Worm (Caenorhabditis elegans): ENCODE data around the gene ugt-1.

DNA sequence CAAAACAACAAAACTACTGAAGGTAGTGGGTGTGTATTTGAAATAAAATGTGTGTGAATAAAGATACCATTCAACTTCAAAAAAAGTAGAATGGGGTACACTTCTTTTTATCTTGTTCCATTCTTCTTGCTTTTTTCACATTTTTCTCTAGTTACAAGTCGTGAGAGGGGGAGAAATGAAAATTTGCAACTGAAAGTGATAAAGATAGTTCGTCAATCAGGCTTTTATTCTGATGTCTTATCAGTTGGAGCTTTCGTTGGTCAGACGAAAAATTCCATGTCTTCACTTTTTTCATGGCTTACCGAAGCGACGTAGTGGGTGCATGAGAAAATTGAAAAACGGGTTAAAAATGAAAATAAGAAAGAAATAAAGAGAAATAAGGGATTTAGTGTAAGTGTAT lies 38.3 kb downstream of the ugt-1 start, which contains the start of gene Y32F6A.4:
- TF ChIP-seq K09A11.1 (tag; optimal IDR thresholded peaks at IDR 0.05; ENCODE audit: insufficient read depth) (no peak), ceh-30 (tag; optimal IDR thresholded peaks at IDR 0.05) (no peak), pqm-1 (tag; optimal IDR thresholded peaks at IDR 0.05) (no peak), rnt-1 (tag; optimal IDR thresholded peaks at IDR 0.05) (no peak), K02D7.2 (tag; optimal IDR thresholded peaks at IDR 0.05) (no peak), ets-4 (tag; optimal IDR thresholded peaks at IDR 0.05) (no peak), ama-1 (optimal IDR thresholded peaks at IDR 0.05) (no peak), lin-11 (tag; optimal IDR thresholded peaks at IDR 0.05) (no peak)

Measured in whole organism, late embryonic.